Worm (Caenorhabditis elegans) whole organism, L2 larva: ENCODE data around the gene tomm-7.

ENCODE experiments used
- C34F6.9 ChIP-seq: fragments of 150-350 bp; optimal IDR thresholded peaks from 2 replicates; lab custom pipeline; 2014; ENCODE audit warnings: missing biosample characterization, missing genetic modification characterization
- F13H6.1 ChIP-seq: sonication (generic microtip); optimal IDR thresholded peaks from 2 replicates; lab custom pipeline; 2016; ENCODE audit warnings: missing genetic modification characterization, missing compliant biosample characterization
- R02D3.7 ChIP-seq: fragments of 150-350 bp; optimal IDR thresholded peaks from 2 replicates; lab custom pipeline; 2014; ENCODE audit warnings: missing biosample characterization, missing genetic modification characterization
- Y55F3AM.14 ChIP-seq: fragments of 200-800 bp; sonication (Bioruptor generic); optimal IDR thresholded peaks from 2 replicates; lab custom pipeline; 2018; ENCODE audit warnings: mild to moderate bottlenecking, missing genetic modification characterization, missing compliant biosample characterization
- blmp-1 ChIP-seq: sonication (generic microtip); optimal IDR thresholded peaks from 2 replicates; lab custom pipeline; 2017; ENCODE audit warnings: missing genetic modification characterization, mild to moderate bottlenecking, missing compliant biosample characterization, antibody characterized with exemption, moderate library complexity; ENCODE audit not compliant: insufficient read depth
- ceh-82 ChIP-seq: fragments of 150-350 bp; optimal IDR thresholded peaks from 2 replicates; lab custom pipeline; 2014; ENCODE audit warnings: missing biosample characterization, missing genetic modification characterization
- crh-2 ChIP-seq: sonication (generic microtip); optimal IDR thresholded peaks from 2 replicates; lab custom pipeline; 2017; ENCODE audit warnings: missing biosample characterization, missing genetic modification characterization
- dmd-4 ChIP-seq: sonication (generic microtip); optimal IDR thresholded peaks from 2 replicates; lab custom pipeline; 2017; ENCODE audit warnings: missing biosample characterization, missing genetic modification characterization
- egl-27 ChIP-seq: sonication (generic microtip); optimal IDR thresholded peaks from 3 replicates; lab custom pipeline; 2017; ENCODE audit warnings: missing biosample characterization, missing genetic modification reagents, missing genetic modification characterization
- elt-3 ChIP-seq: sonication (generic microtip); optimal IDR thresholded peaks from 2 replicates; lab custom pipeline; 2017; ENCODE audit warnings: missing biosample characterization, missing genetic modification characterization
- fos-1 ChIP-seq: fragments of 150-350 bp; optimal IDR thresholded peaks from 2 replicates; lab custom pipeline; 2014; ENCODE audit warnings: missing biosample characterization, missing genetic modification characterization
- gmeb-1 ChIP-seq: fragments of 150-350 bp; optimal IDR thresholded peaks from 2 replicates; lab custom pipeline; 2014; ENCODE audit warnings: missing biosample characterization, missing genetic modification characterization
- lin-39 ChIP-seq: fragments of 150-350 bp; optimal IDR thresholded peaks from 2 replicates; lab custom pipeline; 2014; ENCODE audit warnings: missing biosample characterization, missing genetic modification reagents, missing genetic modification characterization
- lsy-2 ChIP-seq, 2 experiments: fragments of 150-350 bp in 1 of 2; sonication (generic microtip) in 1 of 2; optimal IDR thresholded peaks; 2 replicates each; lab custom pipeline; 2014 to 2017; ENCODE audit warnings: missing biosample characterization in 2 of 2, missing genetic modification characterization in 2 of 2
- mab-5 ChIP-seq: fragments of 150-350 bp; optimal IDR thresholded peaks from 2 replicates; lab custom pipeline; 2014; ENCODE audit warnings: missing biosample characterization, missing genetic modification characterization
- nhr-10 ChIP-seq: sonication (generic microtip); optimal IDR thresholded peaks from 2 replicates; lab custom pipeline; 2017; ENCODE audit warnings: missing biosample characterization, missing genetic modification characterization
- nhr-11 ChIP-seq: fragments of 150-350 bp; optimal IDR thresholded peaks from 2 replicates; lab custom pipeline; 2014; ENCODE audit warnings: missing biosample characterization, missing genetic modification characterization
- nhr-12 ChIP-seq: fragments of 150-350 bp; optimal IDR thresholded peaks from 2 replicates; lab custom pipeline; 2014; ENCODE audit warnings: missing biosample characterization, missing genetic modification characterization
- nhr-129 ChIP-seq: fragments of 150-350 bp; optimal IDR thresholded peaks from 2 replicates; lab custom pipeline; 2014; ENCODE audit warnings: missing biosample characterization, missing genetic modification characterization
- nhr-21 ChIP-seq: fragments of 150-350 bp; optimal IDR thresholded peaks from 2 replicates; lab custom pipeline; 2014; ENCODE audit warnings: missing biosample characterization, missing genetic modification characterization
- nhr-237 ChIP-seq: fragments of 150-350 bp; optimal IDR thresholded peaks from 2 replicates; lab custom pipeline; 2014; ENCODE audit warnings: missing biosample characterization, missing genetic modification characterization
- nhr-25 ChIP-seq: fragments of 150-350 bp; sonication (generic microtip); optimal IDR thresholded peaks from 3 replicates; lab custom pipeline; 2014; ENCODE audit warnings: missing biosample characterization, missing genetic modification characterization
- nhr-6 ChIP-seq: fragments of 150-350 bp; optimal IDR thresholded peaks from 2 replicates; lab custom pipeline; 2014; ENCODE audit warnings: missing biosample characterization, missing genetic modification characterization
- nhr-77 ChIP-seq: fragments of 150-350 bp; optimal IDR thresholded peaks from 2 replicates; lab custom pipeline; 2014; ENCODE audit warnings: missing biosample characterization, missing genetic modification characterization
- skn-1 ChIP-seq: sonication (generic microtip); optimal IDR thresholded peaks from 2 replicates; lab custom pipeline; 2017; ENCODE audit warnings: missing biosample characterization, missing genetic modification characterization
- sma-3 ChIP-seq: sonication (generic microtip); optimal IDR thresholded peaks from 2 replicates; lab custom pipeline; 2016; ENCODE audit warnings: missing genetic modification reagents, missing genetic modification characterization, missing compliant biosample characterization
- sma-9 ChIP-seq, 2 experiments: fragments of 150-350 bp in 1 of 2; sonication (generic microtip) in 1 of 2; optimal IDR thresholded peaks; 2 replicates each; lab custom pipeline; 2014 to 2016; ENCODE audit warnings: missing genetic modification characterization in 2 of 2, mild to moderate bottlenecking in 1 of 2, missing biosample characterization in 1 of 2, missing compliant biosample characterization in 1 of 2, missing genetic modification reagents in 1 of 2, moderate library complexity in 1 of 2
- unc-39 ChIP-seq: fragments of 150-350 bp; optimal IDR thresholded peaks from 2 replicates; lab custom pipeline; 2014; ENCODE audit warnings: missing biosample characterization, missing genetic modification characterization
- unc-55 ChIP-seq: fragments of 150-350 bp; sonication (generic microtip); optimal IDR thresholded peaks from 3 replicates; lab custom pipeline; 2014; ENCODE audit warnings: missing biosample characterization, missing genetic modification reagents, missing genetic modification characterization
- unc-62 ChIP-seq: fragments of 150-350 bp; optimal IDR thresholded peaks from 2 replicates; lab custom pipeline; 2014; ENCODE audit warnings: missing biosample characterization, missing genetic modification reagents, missing genetic modification characterization
- zag-1 ChIP-seq: fragments of 150-350 bp; optimal IDR thresholded peaks from 2 replicates; lab custom pipeline; 2014; ENCODE audit warnings: missing biosample characterization, missing genetic modification characterization
- ztf-1 ChIP-seq: fragments of 200-800 bp; sonication (Bioruptor generic); conservative IDR thresholded peaks from 2 replicates; pipeline ENCODE4 v1.3.6; 2022; ENCODE audit warnings: missing genetic modification characterization, missing compliant biosample characterization
- ztf-11 ChIP-seq: sonication (generic microtip); optimal IDR thresholded peaks from 2 replicates; lab custom pipeline; 2017; ENCODE audit warnings: missing biosample characterization, missing genetic modification characterization

The tomm-7 gene

DNA sequence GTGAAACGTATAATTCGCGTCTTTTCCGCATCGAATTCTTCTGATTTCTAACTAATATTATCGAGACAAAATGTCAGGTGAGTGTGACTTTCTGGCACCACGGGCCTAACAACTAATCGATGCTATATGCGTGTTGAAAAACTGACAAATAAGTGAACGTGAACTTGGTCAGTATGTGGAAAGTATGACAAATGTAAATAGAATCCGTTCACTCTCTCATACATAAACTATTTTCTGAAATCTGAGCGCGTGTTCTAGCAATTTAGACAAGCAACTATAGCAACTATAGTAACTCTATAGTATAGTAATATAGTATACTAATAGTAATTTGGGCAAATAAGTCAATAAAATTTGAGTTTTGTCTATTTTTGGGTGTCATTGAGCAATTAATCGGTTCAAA lies 32.9 kb downstream of the tomm-7 start:
- no peak for TF ChIP-seq Y55F3AM.14 (GFP tag; lab: Kevin White, UChicago)
- no peak for TF ChIP-seq unc-39 (tag; lab: Kevin White, UChicago)
- TF ChIP-seq nhr-129 (tag; lab: Kevin White, UChicago): no peak
- TF ChIP-seq, all 48 proteins: peak for 0

DNA sequence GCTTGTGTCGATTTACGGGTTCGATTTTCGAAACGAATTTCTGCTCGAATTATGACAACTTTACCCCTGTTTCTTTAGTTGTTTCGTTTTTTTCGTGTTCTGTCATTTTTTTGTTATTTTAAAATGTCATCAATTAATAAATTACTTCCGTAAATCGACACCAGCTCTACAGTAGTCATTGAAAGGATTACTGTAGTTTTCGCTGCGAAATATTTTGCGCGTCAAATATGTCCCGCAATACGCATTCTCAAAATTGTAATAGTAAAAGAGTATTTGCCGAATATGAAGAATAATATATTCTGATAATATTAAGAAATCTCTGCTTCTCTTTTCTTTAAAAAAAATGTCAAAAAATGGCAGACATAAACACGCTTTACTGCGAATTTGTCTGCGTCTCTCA lies 33.8 kb downstream of the tomm-7 start:
- no peak for TF ChIP-seq nhr-10 (tag; lab: Kevin White, UChicago)
- no peak for TF ChIP-seq nhr-237
- TF ChIP-seq gmeb-1 (tag; lab: Kevin White, UChicago): no peak
- TF ChIP-seq dmd-4 (tag; lab: Kevin White, UChicago): no peak
- no peak for TF ChIP-seq ceh-82 (tag; lab: Kevin White, UChicago)
- TF ChIP-seq ztf-1 (GFP tag; lab: Robert Waterston, UW): no peak
- no peak for TF ChIP-seq elt-3 (tag; lab: Kevin White, UChicago)
- TF ChIP-seq nhr-25 (tag; lab: Kevin White, UChicago): no peak
- TF ChIP-seq unc-39 (tag; lab: Kevin White, UChicago): no peak
- TF ChIP-seq, all 48 proteins: peak for 0

DNA sequence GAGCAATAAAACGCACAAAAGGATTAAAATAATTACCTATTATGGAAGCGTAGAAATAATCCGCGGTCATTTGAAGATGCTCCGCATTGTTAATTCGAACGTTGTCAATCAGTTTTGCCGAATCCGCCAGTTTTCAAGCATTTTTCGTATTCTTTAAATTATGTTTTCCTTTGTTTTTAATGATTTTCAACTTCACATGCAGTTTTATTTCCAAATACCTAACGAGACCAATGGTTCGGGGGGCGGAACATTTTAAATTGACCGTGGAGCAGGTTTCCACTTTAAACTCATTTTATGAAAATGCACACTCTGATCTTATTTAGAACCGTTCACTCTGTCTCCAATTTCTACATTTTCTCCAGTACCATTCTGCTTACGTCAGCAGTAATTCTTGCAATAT lies 35.3 kb downstream of the tomm-7 start, which contains the start of gene ZK688.4:
ZK688.4 (plus strand) TSS at position 301 of the 400 bp plus-strand sequence.
- TF ChIP-seq zag-1 (no peak), Y55F3AM.14 (GFP tag; lab: Kevin White, UChicago) (no peak), nhr-10 (tag; lab: Kevin White, UChicago) (no peak), R02D3.7 (tag; lab: Kevin White, UChicago) (no peak), gmeb-1 (tag; lab: Kevin White, UChicago) (no peak), sma-9 (GFP tag; optimal IDR thresholded peaks at IDR 0.05; lab: Kevin White, UChicago) (no peak), sma-9 (tag; optimal IDR thresholded peaks at IDR 0.05; lab: Kevin White, UChicago) (no peak), sma-3 (GFP tag; lab: Kevin White, UChicago) (no peak), nhr-129 (tag; lab: Kevin White, UChicago) (no peak), egl-27 (no peak), ztf-1 (GFP tag; lab: Robert Waterston, UW) (no peak), nhr-6 (tag; lab: Kevin White, UChicago) (no peak), C34F6.9 (tag; lab: Kevin White, UChicago) (no peak)

DNA sequence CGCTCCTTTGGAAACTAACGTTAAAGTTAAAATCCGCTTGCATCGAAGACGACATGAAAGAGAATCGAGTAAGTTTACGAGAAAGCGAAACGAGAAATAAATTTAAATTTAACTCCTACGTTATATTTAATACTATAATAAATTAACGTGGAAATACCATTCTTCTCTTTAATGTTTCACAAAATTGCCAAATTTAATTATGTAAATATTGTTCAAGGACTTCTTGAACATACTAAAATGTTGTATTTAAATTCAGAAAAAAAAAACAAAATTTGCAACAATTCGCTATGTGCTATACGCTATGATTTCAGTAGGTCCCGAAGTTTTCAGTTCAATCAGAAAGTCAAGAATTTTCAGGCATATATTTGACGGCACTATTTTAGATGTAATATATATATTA lies 37.5 kb downstream of the tomm-7 start, which contains the start of gene ZK688.10:
ZK688.10 (minus strand) TSS at position 101 of the 400 bp plus-strand sequence.
- TF ChIP-seq nhr-6 (tag; lab: Kevin White, UChicago) (no peak), R02D3.7 (tag; lab: Kevin White, UChicago) (no peak), unc-55 (GFP tag; lab: Kevin White, UChicago) (no peak), lin-39 (tag; lab: Kevin White, UChicago) (no peak), unc-62 (no peak), fos-1 (tag; lab: Kevin White, UChicago) (no peak), sma-3 (GFP tag; lab: Kevin White, UChicago) (no peak), lsy-2 (tag; optimal IDR thresholded peaks at IDR 0.05; lab: Kevin White, UChicago) (no peak), F13H6.1 (tag; lab: Kevin White, UChicago) (no peak), ztf-11 (tag; lab: Kevin White, UChicago) (no peak), egl-27 (no peak)

DNA sequence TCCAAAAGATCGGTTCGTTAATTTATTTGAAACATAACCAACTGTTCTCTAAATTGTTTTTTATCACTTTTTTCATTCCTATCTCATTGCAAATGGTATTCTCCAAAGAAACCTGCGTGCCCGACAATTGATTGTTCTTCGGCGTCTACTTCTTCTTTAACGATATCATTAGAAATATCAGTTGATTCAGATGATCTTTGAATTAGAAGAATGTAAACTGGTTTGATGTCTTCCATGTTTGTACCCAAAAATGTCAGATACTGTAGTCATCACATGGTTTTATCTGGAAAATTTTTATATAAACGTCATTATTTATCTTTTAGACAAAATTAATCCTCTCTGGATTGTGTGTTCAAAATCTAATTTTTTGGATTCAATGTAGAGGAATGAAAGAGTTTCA lies 38.3 kb downstream of the tomm-7 start:
- TF ChIP-seq gmeb-1 (tag; lab: Kevin White, UChicago) (peak; percentile 45), ztf-11 (tag; lab: Kevin White, UChicago) (no peak), mab-5 (tag; lab: Kevin White, UChicago) (no peak), nhr-25 (tag; lab: Kevin White, UChicago) (peak; percentile 76), F13H6.1 (tag; lab: Kevin White, UChicago) (no peak), nhr-21 (tag; lab: Kevin White, UChicago) (peak; percentile 81), dmd-4 (tag; lab: Kevin White, UChicago) (no peak), nhr-11 (tag; lab: Kevin White, UChicago) (no peak), blmp-1 (tag; lab: Kevin White, UChicago) (peak; percentile 1), skn-1 (tag; lab: Kevin White, UChicago) (no peak), nhr-77 (no peak), ceh-82 (tag; lab: Kevin White, UChicago) (no peak), lsy-2 (tag; optimal IDR thresholded peaks at IDR 0.05; lab: Kevin White, UChicago) (peak in 1 of 2 experiments; percentile 48), sma-3 (GFP tag; lab: Kevin White, UChicago) (peak; percentile 55), nhr-12 (tag; lab: Kevin White, UChicago) (no peak), sma-9 (GFP tag; optimal IDR thresholded peaks at IDR 0.05; lab: Kevin White, UChicago) (peak; percentile 73), sma-9 (tag; optimal IDR thresholded peaks at IDR 0.05; lab: Kevin White, UChicago) (no peak), crh-2 (tag; lab: Kevin White, UChicago) (no peak)
